Worm (Caenorhabditis elegans) whole organism, L4/young adult: Measurements from ENCODE around the gene M117.1.
"Not testable (repeated sequence)": the region's sequence is repeated elsewhere in the genome, so short reads cannot be mapped to it uniquely, and the experiment has no call there.

Experiments used
- W03F9.2 ChIP-seq: fragments of 150-350 bp; optimal IDR thresholded peaks from 2 replicates; lab custom pipeline; 2014; ENCODE audit warnings: missing biosample characterization, missing genetic modification characterization
- dao-5 ChIP-seq: sonication (generic microtip); optimal IDR thresholded peaks from 2 replicates; lab custom pipeline; 2016; ENCODE audit warnings: missing genotype, missing genetic modification characterization, moderate library complexity, missing compliant biosample characterization
- him-1 ChIP-seq: sonication (generic microtip); optimal IDR thresholded peaks from 2 replicates; lab custom pipeline; 2016; ENCODE audit warnings: missing genotype, missing genetic modification reagents, missing genetic modification characterization, missing compliant biosample characterization

M117.1 gene

DNA sequence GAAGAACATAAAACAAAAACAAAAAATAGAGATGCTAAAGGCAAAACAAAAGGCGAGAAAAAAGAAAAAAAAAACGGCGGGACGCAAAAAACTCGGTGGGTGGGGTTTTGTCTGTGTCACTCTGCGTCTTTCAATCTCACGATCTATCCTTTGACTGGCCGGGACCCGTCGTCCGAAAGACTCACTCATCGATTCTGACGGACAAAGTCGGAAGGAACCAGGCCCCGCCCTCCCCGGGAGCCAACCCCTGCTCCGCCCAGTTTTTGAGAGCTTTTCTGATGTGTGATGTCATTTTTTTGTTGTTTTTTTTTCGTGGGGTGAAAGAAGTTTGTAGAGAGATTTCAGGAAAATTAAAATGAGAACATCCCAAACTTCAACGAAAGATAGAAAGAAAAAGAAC is 20.9 kb upstream of the M117.1 start:
- no peak for TF ChIP-seq dao-5 (tag; lab: Kevin White, UChicago)
- no peak for TF ChIP-seq W03F9.2
- peak; percentile 46 for TF ChIP-seq him-1 (tag; lab: Kevin White, UChicago)

DNA sequence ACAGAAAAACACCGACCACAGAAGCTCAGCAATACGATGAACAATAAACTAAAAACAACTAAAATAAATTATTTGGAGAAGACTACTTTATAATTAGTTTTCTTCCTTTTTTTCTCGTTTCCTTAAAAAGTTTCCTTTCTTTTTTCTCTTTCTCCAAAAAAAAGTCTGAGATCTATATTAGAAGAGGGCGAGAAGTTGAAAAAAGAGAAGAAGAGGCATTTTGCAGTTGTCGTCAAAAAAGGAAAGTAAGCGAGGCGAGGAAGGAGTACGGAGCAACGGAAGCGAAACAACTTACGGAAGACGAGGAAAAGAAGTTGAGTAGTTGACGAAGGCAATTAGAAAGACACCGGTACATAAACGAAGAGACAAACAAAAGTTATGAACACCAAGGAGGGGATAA is 18.1 kb upstream of the M117.1 start:
- TF ChIP-seq him-1 (tag; lab: Kevin White, UChicago) (no peak), dao-5 (tag; lab: Kevin White, UChicago) (no peak), W03F9.2 (no peak)

DNA sequence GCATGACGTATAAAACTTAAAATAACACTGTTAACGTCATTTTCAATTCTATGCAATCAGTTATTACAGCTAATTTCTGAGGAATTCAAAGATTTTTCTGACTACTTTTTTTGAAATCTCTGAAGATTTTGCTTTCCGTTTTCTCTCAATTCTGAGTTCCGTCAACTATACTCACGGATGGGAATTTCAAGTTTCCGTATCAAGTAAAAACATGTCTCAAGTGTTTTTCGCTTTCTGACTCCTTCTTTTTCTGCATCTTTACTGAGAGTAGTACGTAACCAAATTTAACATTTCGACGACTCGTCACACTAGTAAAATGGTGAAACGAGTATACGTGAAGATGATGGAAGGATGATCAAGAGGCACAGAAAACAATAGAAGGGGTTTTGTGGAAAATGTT is 17.2 kb upstream of the M117.1 start:
- TF ChIP-seq him-1 (tag; lab: Kevin White, UChicago): no peak
- TF ChIP-seq W03F9.2: no peak
- TF ChIP-seq dao-5 (tag; lab: Kevin White, UChicago): no peak

DNA sequence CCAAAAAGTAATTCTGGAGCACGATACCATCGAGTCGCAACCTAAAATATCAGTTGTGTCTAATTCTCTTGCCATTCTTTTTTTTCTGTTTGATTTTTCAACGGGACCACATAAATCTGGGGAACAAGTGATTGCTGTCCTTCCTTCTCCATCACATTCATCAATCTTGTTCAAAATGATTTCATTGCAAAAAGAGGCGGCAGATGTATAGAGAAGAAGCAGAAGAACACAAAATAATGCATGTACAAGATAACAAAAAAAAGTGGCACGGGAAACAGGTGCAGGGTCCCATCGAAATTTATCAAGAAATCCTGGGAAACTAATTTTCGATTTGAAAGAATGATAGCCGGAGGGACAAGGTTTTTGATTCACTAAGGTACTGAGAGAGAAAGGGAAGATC is 14.8 kb upstream of the M117.1 start:
- TF ChIP-seq him-1 (tag; lab: Kevin White, UChicago) (no peak), W03F9.2 (no peak), dao-5 (tag; lab: Kevin White, UChicago) (no peak)

DNA sequence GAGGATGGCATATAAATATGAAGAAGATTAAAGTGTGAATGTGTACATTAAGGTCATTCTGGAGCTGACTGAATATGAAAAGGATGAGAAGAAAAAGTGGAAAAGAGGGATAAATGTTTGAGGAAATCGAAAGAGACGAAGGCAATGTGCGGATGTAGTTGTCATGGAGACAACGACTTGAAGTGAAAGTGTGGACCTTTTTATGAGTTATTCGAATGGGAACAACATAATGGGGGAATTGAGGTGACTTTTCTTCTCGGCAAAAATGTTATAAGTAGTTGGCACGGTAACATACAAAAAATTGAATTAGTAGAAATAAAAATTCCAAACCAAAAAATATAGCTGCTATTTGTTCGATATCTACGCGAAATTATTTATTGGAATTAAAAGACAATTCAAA is 13.0 kb upstream of the M117.1 start, which contains the start of gene dyf-18:
dyf-18 (minus strand) TSS at position 101 of the 400 bp plus-strand sequence.
- TF ChIP-seq dao-5 (tag; lab: Kevin White, UChicago) (no peak), W03F9.2 (no peak), him-1 (tag; lab: Kevin White, UChicago) (no peak)

DNA sequence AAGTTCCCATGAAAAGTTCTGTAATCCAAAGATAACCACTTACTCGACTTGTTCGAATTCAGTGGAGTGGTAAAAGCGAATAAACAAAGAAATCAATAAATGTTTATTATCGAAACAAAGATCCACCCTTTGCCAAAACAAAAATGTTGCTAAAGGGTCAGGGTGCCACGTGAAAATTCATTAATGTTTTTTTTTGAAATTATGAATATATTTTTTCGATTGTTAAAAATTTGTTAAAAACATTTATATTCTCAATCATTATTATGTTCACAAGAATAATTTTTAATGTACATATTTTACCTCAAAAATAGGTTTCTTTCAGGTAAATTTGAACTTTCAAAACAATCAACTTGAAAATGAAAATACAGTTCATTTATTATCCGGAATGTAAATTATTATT is 11.0 kb upstream of the M117.1 start, which contains the start of gene H01G02.4:
H01G02.4 (minus strand) TSS at position 101 of the 400 bp plus-strand sequence.
- TF ChIP-seq dao-5 (tag; lab: Kevin White, UChicago) (no peak), W03F9.2 (no peak), him-1 (tag; lab: Kevin White, UChicago) (no peak)

DNA sequence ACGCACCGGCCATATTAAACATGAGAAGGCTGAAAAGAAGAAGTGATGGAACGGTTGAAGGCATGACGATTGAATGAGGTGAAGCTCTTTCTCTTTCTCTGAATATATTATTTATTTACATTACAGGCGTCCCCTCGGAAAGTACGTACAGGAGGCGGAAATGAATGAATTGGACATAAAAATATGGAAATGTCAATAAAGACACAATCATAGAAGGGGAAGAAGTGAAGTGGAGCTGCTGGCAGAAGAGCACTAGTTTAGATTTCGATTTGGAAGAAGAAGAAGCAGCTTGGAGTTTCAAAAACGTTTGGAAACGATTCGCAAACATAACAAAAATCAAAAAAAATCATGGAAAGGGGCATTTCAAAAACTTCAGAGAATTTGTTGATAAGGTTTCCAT is 10.0 kb upstream of the M117.1 start, which contains the start of gene H01G02.1:
H01G02.1 (minus strand) TSS at position 101 of the 400 bp plus-strand sequence.
- no peak for TF ChIP-seq him-1 (tag; lab: Kevin White, UChicago)
- no peak for TF ChIP-seq W03F9.2
- no peak for TF ChIP-seq dao-5 (tag; lab: Kevin White, UChicago)

DNA sequence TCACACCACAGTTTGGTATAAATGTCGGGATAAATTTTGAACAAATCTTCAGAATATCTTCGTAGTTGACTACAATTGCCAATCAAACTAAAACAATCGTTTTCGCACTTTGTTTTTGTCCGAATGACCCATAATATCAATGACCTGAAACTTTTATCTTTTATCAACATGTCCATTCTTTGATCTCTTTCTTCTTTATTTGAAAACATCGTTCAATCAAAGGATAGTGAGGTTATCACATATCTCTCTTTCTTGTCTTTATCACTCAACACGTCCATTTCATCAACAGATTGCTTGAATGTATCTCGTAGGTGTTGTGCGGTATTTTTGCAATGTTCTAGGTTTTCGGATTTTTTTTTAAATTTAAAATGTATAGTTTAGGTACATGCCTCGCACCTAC is 5.0 kb upstream of the M117.1 start:
- TF ChIP-seq him-1 (tag; lab: Kevin White, UChicago): no peak
- no peak for TF ChIP-seq dao-5 (tag; lab: Kevin White, UChicago)
- no peak for TF ChIP-seq W03F9.2

DNA sequence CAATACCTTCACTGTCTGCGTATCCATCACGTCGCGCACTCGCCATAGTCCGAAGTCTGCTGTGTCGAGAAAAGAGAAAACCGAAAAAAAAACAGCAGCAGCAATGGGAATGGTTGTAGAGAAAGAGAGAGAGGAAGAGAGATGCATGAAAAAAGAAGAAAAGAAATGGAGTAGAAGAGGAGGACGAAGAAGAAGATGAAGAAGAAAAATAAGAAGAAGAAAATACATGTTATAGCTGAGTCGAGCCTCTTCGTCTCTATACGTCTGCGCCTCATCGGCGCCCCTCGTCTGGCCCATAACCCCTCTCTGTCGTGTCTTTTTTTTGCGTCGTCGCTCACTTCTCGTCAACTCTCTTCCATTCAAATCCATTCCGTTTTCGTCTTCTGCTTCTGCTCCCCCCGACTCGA is 4.3 kb upstream of the M117.1 start:
- peak; percentile 78 for TF ChIP-seq him-1 (tag; lab: Kevin White, UChicago)
- TF ChIP-seq W03F9.2: no peak

DNA sequence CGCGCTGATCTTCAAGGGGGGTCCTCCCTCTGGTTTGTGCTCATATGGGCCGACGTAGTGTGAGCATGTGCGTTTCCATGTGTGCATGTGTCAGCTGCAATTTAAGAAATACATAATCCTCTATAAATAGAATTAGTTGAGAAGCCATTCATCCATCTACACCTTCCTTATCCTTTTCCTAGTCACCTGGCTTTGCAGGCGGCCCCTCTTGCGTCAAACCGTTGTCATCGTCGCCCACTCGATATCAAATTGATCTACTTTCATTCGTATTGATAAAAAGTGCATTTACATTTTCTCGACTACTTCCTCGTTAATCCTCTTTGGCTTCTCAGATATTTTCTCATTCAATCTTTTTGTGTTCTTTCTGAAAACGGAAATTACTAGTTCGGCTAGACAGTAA is 2.0 kb upstream of the M117.1 start:
- TF ChIP-seq W03F9.2: no peak
- no peak for TF ChIP-seq him-1 (tag; lab: Kevin White, UChicago)
- TF ChIP-seq dao-5 (tag; lab: Kevin White, UChicago): no peak

DNA sequence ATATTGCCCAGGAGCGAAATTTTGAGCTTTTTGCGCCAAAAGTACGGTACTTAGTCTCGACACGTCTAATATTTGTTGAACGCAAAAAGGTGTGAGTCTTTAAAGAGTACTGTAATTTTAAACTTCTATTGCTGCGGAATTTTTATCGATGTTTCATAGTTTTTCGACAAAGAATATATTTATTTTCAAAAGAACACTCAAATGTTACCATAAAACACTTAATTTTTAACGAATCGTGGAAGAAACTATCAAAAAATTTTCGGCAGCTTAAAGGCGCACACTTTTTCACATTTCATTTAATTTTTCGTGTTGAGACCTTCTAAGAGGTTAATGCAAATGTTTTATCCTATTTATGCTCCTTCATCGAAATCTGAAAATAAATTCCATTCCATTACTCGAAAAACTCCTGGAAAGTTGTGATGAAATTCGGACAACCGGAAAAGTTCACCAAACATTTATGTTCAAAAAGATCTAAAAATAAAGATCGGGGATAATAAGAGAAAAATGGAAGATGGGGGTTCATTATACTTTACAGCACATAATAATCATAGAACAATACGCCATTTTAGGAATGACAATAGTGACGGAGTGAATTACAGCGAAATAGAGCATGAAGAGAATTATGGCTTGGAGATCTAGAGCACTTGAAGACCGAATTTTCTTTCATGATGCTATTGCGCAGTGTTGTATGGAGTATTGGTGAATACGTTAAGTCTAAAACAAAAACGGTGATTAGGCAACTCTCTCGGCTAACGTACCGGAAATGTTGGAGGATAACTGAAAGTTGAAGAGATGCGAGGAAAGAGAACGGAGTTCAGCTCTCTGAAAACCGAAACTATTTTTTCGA is 6.2 kb downstream of the M117.1 start:
- TF ChIP-seq him-1 (tag; lab: Kevin White, UChicago): no peak
- no peak for TF ChIP-seq dao-5 (tag; lab: Kevin White, UChicago)
- no peak for TF ChIP-seq W03F9.2

DNA sequence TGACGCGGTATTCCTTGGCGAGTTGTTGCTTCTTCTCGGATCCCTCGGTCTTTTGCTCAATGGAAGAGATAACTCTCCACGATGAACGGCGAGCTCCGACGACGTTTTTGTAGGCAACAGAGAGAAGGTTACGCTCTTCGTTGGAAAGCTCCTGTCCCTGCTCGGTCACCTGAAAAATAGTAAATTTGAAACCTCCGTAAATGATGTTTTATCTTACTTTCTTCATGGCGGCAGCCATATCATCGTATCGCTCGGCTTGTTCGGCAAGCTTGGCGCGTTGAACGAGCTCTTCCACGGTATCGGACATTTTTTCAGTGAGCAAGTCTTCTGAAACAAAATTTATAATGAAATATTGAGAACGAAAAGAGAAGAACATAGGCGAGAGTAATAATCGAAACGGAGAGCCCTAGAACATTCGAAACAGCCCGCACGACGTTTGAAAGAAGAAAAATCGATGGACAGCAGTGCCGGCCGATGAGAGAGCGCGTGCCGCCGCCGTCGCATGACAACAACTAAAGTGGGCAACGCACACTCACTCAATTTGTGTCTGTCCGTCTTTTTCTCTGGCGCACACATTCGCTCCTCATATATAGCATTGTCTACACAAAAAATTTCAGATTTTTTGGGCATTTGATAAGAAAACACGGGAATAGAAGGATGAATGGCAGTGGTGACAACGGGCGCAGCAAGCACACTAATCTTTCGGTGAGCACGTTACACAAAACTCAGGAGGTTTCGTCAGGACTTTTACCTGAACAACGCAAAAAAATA is 7.7 kb downstream of the M117.1 start, which contains the start of the genes par-5 and M117.3:
par-5 (minus strand) TSS at position 334 of the 771 bp plus-strand sequence.
M117.3 (plus strand) TSS at position 616 of the 771 bp plus-strand sequence.
- no peak for TF ChIP-seq dao-5 (tag; lab: Kevin White, UChicago)
- peak; percentile 56 for TF ChIP-seq him-1 (tag; lab: Kevin White, UChicago)

DNA sequence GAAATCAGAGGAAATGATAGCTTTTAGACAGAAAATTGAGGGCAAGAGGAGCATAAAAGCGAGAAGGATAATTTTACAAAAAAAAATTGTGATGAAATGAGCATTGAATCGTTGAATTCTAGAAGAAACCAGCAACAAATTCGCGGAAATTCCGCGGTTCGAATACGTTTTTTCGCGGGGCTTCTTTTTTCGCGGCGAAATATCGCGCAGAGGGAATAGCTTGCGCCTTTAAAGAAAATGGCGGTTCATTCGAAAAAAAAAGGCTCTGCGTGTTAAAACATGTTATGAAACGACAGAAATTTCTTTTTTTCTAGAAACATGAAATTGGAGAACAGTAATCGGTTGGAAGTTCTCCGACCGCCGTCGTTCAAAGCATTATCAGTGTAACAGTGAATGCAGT is 8.4 kb downstream of the M117.1 start:
- TF ChIP-seq dao-5 (tag; lab: Kevin White, UChicago): no peak
- peak; percentile 8 for TF ChIP-seq W03F9.2

DNA sequence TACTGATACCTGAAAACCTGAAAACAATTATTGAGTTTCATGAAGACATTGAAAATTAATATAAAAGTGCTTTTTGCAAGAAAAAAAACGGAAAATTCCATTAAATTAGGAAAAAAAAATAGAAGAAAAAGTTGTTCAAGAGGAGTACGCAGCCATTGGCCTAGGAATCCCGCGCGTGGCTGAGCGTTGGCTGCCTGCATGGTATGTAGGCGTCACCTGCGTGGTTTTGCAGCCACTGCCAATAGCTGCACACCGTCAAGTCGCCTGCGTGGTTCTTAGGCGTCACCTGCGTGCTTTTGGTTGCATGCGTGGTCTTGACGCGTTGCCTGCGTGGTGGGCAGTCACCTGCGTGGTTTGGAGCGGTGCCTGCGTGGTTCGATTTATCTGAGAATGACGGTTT is 14.0 kb downstream of the M117.1 start, which contains the start of gene M117.6:
M117.6 (minus strand) TSS at position 101 of the 400 bp plus-strand sequence.
- not testable (repeated sequence) for TF ChIP-seq him-1 (tag; lab: Kevin White, UChicago); W03F9.2; dao-5 (tag; lab: Kevin White, UChicago)
